Worm (Caenorhabditis elegans) whole organism, young adult: ENCODE measurements around the gene T02C12.5.

Source experiments
- F52B5.7 ChIP-seq: sonication (generic microtip); optimal IDR thresholded peaks from 2 replicates; lab custom pipeline; 2016; ENCODE audit warnings: mild to moderate bottlenecking, missing genetic modification characterization, missing compliant biosample characterization
- F55B11.4 ChIP-seq: sonication (generic microtip); optimal IDR thresholded peaks from 2 replicates; lab custom pipeline; 2016; ENCODE audit warnings: missing compliant biosample characterization, missing genetic modification characterization, borderline replicate concordance; ENCODE audit not compliant: insufficient read depth
- F57C9.4 ChIP-seq: sonication (generic microtip); optimal IDR thresholded peaks from 2 replicates; lab custom pipeline; 2017; ENCODE audit warnings: mild to moderate bottlenecking, missing genetic modification characterization, missing compliant biosample characterization
- K12H6.12 ChIP-seq: fragments of 200-800 bp; sonication (Bioruptor generic); optimal IDR thresholded peaks from 2 replicates; lab custom pipeline; 2018; ENCODE audit warnings: mild to moderate bottlenecking, missing genetic modification characterization, missing compliant biosample characterization
- Y53G8AR.9 ChIP-seq: fragments of 200-800 bp; sonication (Bioruptor generic); conservative IDR thresholded peaks from 2 replicates; pipeline ENCODE4 v1.3.6; 2022; ENCODE audit warnings: missing genetic modification reagents, missing genetic modification characterization, missing compliant biosample characterization
- attf-6 ChIP-seq: fragments of 200-800 bp; sonication (Bioruptor generic); IDR thresholded peaks from 2 replicates; pipeline ENCODE4 v1.3.6; 2022; ENCODE audit warnings: missing genetic modification reagents, missing genetic modification characterization, missing compliant biosample characterization
- bed-2 ChIP-seq: fragments of 200-800 bp; sonication (Bioruptor generic); IDR thresholded peaks from 2 replicates; pipeline ENCODE4 v1.3.6; 2022; ENCODE audit warnings: missing genetic modification reagents, missing genetic modification characterization, missing compliant biosample characterization
- cebp-1 ChIP-seq, 2 experiments: fragments of 200-800 bp in 1 of 2; sonication (Bioruptor generic) in 1 of 2; sonication (generic microtip) in 1 of 2; IDR thresholded peaks in 1 of 2; optimal IDR thresholded peaks in 1 of 2; 2 replicates each; pipeline versions ENCODE4 v1.3.6 to Lab custom; 2017 to 2022; ENCODE audit warnings: missing compliant biosample characterization in 2 of 2, missing genetic modification characterization in 2 of 2, mild to moderate bottlenecking in 1 of 2, missing genetic modification reagents in 1 of 2, moderate library complexity in 1 of 2
- ceh-79 ChIP-seq: sonication (generic microtip); optimal IDR thresholded peaks from 2 replicates; lab custom pipeline; 2017; ENCODE audit warnings: mild to moderate bottlenecking, missing genetic modification characterization, missing compliant biosample characterization
- dpl-1 ChIP-seq: fragments of 150-350 bp; optimal IDR thresholded peaks from 2 replicates; lab custom pipeline; 2014; ENCODE audit warnings: missing biosample characterization, missing genetic modification reagents, missing genetic modification characterization
- efl-1 ChIP-seq: fragments of 150-350 bp; optimal IDR thresholded peaks from 2 replicates; lab custom pipeline; 2014; ENCODE audit warnings: missing biosample characterization, missing genetic modification reagents, missing genetic modification characterization
- egl-18 ChIP-seq: fragments of 200-800 bp; sonication (Bioruptor generic); IDR thresholded peaks from 2 replicates; pipeline ENCODE4 v1.3.6; 2022; ENCODE audit warnings: missing genetic modification reagents, missing genetic modification characterization, missing compliant biosample characterization
- egl-44 ChIP-seq: fragments of 200-800 bp; sonication (Bioruptor generic); IDR thresholded peaks from 2 replicates; pipeline ENCODE4 v1.3.6; 2022; ENCODE audit warnings: missing genetic modification reagents, missing genetic modification characterization, missing compliant biosample characterization
- egrh-3 ChIP-seq: fragments of 200-800 bp; sonication (Bioruptor generic); IDR thresholded peaks from 2 replicates; pipeline ENCODE4 v1.3.6; 2022; ENCODE audit warnings: missing genetic modification reagents, missing genetic modification characterization, missing compliant biosample characterization
- ets-4 ChIP-seq: fragments of 200-800 bp; sonication (Bioruptor generic); optimal IDR thresholded peaks from 2 replicates; lab custom pipeline; 2018; ENCODE audit warnings: mild to moderate bottlenecking, missing genetic modification characterization, missing compliant biosample characterization
- hlh-26 ChIP-seq: fragments of 200-800 bp; sonication (Bioruptor generic); conservative IDR thresholded peaks from 2 replicates; pipeline ENCODE4 v1.3.6; 2022; ENCODE audit warnings: missing genetic modification reagents, missing genetic modification characterization, missing compliant biosample characterization
- hmg-1.2 ChIP-seq: fragments of 200-800 bp; sonication (Bioruptor generic); IDR thresholded peaks from 2 replicates; pipeline ENCODE4 v1.3.6; 2022; ENCODE audit warnings: missing genetic modification reagents, missing genetic modification characterization, missing compliant biosample characterization
- hrde-1 ChIP-seq: sonication (generic microtip); optimal IDR thresholded peaks from 2 replicates; lab custom pipeline; 2016; ENCODE audit warnings: missing genetic modification characterization, mild to moderate bottlenecking, missing compliant biosample characterization, moderate library complexity, missing genotype, missing genetic modification reagents, borderline replicate concordance
- lin-35 ChIP-seq, 3 experiments: fragments of 150-350 bp in 2 of 3; sonication (generic microtip) in 1 of 3; optimal IDR thresholded peaks; 2 replicates each; lab custom pipeline; 2014 to 2018; ENCODE audit warnings: missing biosample characterization in 3 of 3, missing genetic modification characterization in 3 of 3, missing genetic modification reagents in 3 of 3
- lin-54 ChIP-seq: fragments of 200-800 bp; sonication (Bioruptor generic); optimal IDR thresholded peaks from 2 replicates; lab custom pipeline; 2018; ENCODE audit warnings: mild to moderate bottlenecking, missing genetic modification characterization, missing compliant biosample characterization
- lir-1 ChIP-seq: fragments of 200-800 bp; sonication (Bioruptor generic); conservative IDR thresholded peaks from 2 replicates; pipeline ENCODE4 v1.3.6; 2022; ENCODE audit warnings: missing genetic modification reagents, missing genetic modification characterization, missing compliant biosample characterization
- madf-3 ChIP-seq: fragments of 200-800 bp; sonication (Bioruptor generic); IDR thresholded peaks from 2 replicates; pipeline ENCODE4 v1.3.6; 2022; ENCODE audit warnings: missing genetic modification reagents, missing genetic modification characterization, missing compliant biosample characterization
- madf-6 ChIP-seq: fragments of 200-800 bp; sonication (Bioruptor generic); IDR thresholded peaks from 2 replicates; pipeline ENCODE4 v1.3.6; 2022; ENCODE audit warnings: missing genetic modification reagents, missing genetic modification characterization, missing compliant biosample characterization
- mcd-1 ChIP-seq: fragments of 200-800 bp; sonication (Bioruptor generic); IDR thresholded peaks from 2 replicates; pipeline ENCODE4 v1.3.6; 2022; ENCODE audit warnings: missing genetic modification reagents, missing genetic modification characterization, missing compliant biosample characterization
- nhr-179 ChIP-seq: sonication (generic microtip); optimal IDR thresholded peaks from 2 replicates; lab custom pipeline; 2016; ENCODE audit warnings: mild to moderate bottlenecking, missing genetic modification characterization, missing compliant biosample characterization
- nhr-80 ChIP-seq: sonication (generic microtip); optimal IDR thresholded peaks from 2 replicates; lab custom pipeline; 2016; ENCODE audit warnings: missing genetic modification characterization, missing compliant biosample characterization
- rpc-1 ChIP-seq, 2 experiments: fragments of 150-350 bp in 1 of 2; sonication (generic microtip) in 1 of 2; optimal IDR thresholded peaks; 2 replicates each; lab custom pipeline; 2014 to 2018; ENCODE audit warnings: missing biosample characterization in 1 of 2, missing genetic modification characterization in 1 of 2, missing genetic modification reagents in 1 of 2, missing genotype in 1 of 2
- sdz-38 ChIP-seq: sonication (generic microtip); optimal IDR thresholded peaks from 2 replicates; lab custom pipeline; 2016; ENCODE audit warnings: missing genotype, missing genetic modification characterization, missing compliant biosample characterization
- somi-1 ChIP-seq: fragments of 200-800 bp; sonication (Bioruptor generic); optimal IDR thresholded peaks from 2 replicates; lab custom pipeline; 2018; ENCODE audit warnings: mild to moderate bottlenecking, missing genetic modification characterization, missing compliant biosample characterization
- sptf-2 ChIP-seq: fragments of 200-800 bp; sonication (Bioruptor generic); optimal IDR thresholded peaks from 2 replicates; lab custom pipeline; 2018; ENCODE audit warnings: mild to moderate bottlenecking, missing genetic modification characterization, missing compliant biosample characterization
- tbx-9 ChIP-seq: sonication (generic microtip); optimal IDR thresholded peaks from 2 replicates; lab custom pipeline; 2016; ENCODE audit warnings: borderline replicate concordance, missing genetic modification characterization, inconsistent platforms, missing compliant biosample characterization
- zfh-2 ChIP-seq: fragments of 200-800 bp; sonication (Bioruptor generic); conservative IDR thresholded peaks from 2 replicates; pipeline ENCODE4 v1.3.6; 2022; ENCODE audit warnings: missing genetic modification reagents, missing genetic modification characterization, missing compliant biosample characterization

Gene T02C12.5

ce11 chrIII:4057894-4058293 lies 29.9 kb upstream of the T02C12.5 start, which contains the start of gene rcq-5:
TSS of gene rcq-5 (minus strand) at chrIII:4057976.
- TF ChIP-seq lir-1 (no peak), egl-18 (GFP tag; lab: Robert Waterston, UW) (no peak), lin-54 (GFP tag; lab: Kevin White, UChicago) (peak; percentile 57), zfh-2 (GFP tag; lab: Robert Waterston, UW) (no peak), lin-35 (GFP tag; optimal IDR thresholded peaks at IDR 0.05; lab: Kevin White, UChicago) (peak in 1 of 3 experiments; percentile 58), nhr-179 (no peak), madf-6 (GFP tag; lab: Robert Waterston, UW) (no peak), dpl-1 (GFP tag; lab: Kevin White, UChicago) (peak; percentile 34), mcd-1 (GFP tag; lab: Robert Waterston, UW) (peak; percentile 78), rpc-1 (optimal IDR thresholded peaks at IDR 0.05; lab: Kevin White, UChicago) (no peak), rpc-1 (tag; optimal IDR thresholded peaks at IDR 0.05; lab: Kevin White, UChicago) (no peak), efl-1 (GFP tag; lab: Kevin White, UChicago) (peak; percentile 64)

- TF ChIP-seq sptf-2 (GFP tag; lab: Kevin White, UChicago) (no peak), Y53G8AR.9 (GFP tag; lab: Robert Waterston, UW) (no peak), K12H6.12 (tag; lab: Kevin White, UChicago) (no peak), hlh-26 (GFP tag; lab: Robert Waterston, UW) (no peak), sdz-38 (tag; lab: Kevin White, UChicago) (no peak), egl-18 (GFP tag; lab: Robert Waterston, UW) (no peak), somi-1 (no peak), hrde-1 (no peak), F52B5.7 (tag; lab: Kevin White, UChicago) (no peak), F57C9.4 (tag; lab: Kevin White, UChicago) (no peak), egrh-3 (GFP tag; lab: Robert Waterston, UW) (no peak)
These were observed 21.2 kb upstream of the T02C12.5 start for ce11 chrIII:4049150-4049549.

DNA sequence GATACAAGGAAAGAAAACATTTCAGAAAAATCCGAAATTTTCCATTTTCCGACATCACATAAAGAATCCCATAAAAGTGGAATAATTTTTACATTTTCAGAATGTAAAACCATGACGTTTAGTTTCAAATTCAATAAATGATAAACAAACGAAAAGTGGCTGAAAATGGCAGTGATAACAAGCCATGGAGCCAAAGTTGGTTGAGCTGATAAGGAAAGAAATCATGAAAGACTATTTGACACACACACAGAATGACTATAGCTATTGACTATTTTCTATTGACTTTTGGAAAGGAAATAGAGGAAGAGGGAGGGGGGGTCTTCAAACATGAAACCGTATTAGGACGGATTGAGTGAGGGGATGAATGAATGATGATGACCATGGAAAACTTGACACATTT lies 11.8 kb upstream of the T02C12.5 start:
- TF ChIP-seq nhr-80 (tag; lab: Kevin White, UChicago) (peak; percentile 87), tbx-9 (tag; lab: Kevin White, UChicago) (no peak), madf-3 (GFP tag; lab: Robert Waterston, UW) (no peak), ets-4 (GFP tag; lab: Kevin White, UChicago) (no peak)

ce11 chrIII:4037332-4037731 lies 9.4 kb upstream of the T02C12.5 start:
- TF ChIP-seq hmg-1.2 (GFP tag; lab: Robert Waterston, UW) (peak; percentile 44; the same call in 1 of the 2 replicates), F52B5.7 (tag; lab: Kevin White, UChicago) (peak; percentile 36), bed-2 (GFP tag; lab: Robert Waterston, UW) (0 out of 2 replicates have a peak, but pooled peaks have one; percentile 30), zfh-2 (GFP tag; lab: Robert Waterston, UW) (peak; percentile 91), nhr-80 (tag; lab: Kevin White, UChicago) (peak; percentile 27), ceh-79 (no peak), efl-1 (GFP tag; lab: Kevin White, UChicago) (no peak)

DNA sequence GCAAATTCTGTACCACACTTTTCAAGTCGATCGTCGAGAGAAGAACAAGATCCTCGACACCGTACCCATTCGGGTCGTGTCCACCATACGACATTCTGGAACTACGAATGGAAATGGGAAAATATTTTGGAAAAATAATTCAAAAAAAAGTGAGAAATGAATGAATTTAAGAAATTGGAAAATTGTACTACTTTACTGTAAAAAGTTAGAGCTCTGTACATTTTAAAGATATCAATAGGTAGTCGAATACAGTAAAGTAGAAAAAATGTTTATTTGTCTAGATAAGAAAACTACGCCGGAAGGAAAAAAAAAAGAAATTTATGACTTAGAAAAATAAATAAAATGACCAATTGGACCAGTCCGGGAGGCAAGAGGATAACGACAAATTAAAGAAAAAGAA lies 8.8 kb upstream of the T02C12.5 start, which contains the start of gene hum-5:
hum-5 (minus strand) TSS at position 101 of the 400 bp plus-strand sequence.
- no peak for TF ChIP-seq egl-44 (GFP tag; lab: Robert Waterston, UW)
- no peak for TF ChIP-seq F55B11.4 (tag; lab: Kevin White, UChicago)
- TF ChIP-seq nhr-80 (tag; lab: Kevin White, UChicago): no peak
- no peak for TF ChIP-seq attf-6
- TF ChIP-seq nhr-179: no peak
- no peak for TF ChIP-seq cebp-1 (GFP tag; IDR thresholded peaks at IDR 0.05; lab: Robert Waterston, UW)
- no peak for TF ChIP-seq cebp-1 (tag; optimal IDR thresholded peaks at IDR 0.05; lab: Kevin White, UChicago)
- no peak for TF ChIP-seq efl-1 (GFP tag; lab: Kevin White, UChicago)
- TF ChIP-seq Y53G8AR.9 (GFP tag; lab: Robert Waterston, UW): no peak
- TF ChIP-seq, all 124 proteins: peak for 0
